Worm (Caenorhabditis elegans) whole organism, L2 larva: ENCODE measurements around the gene str-248.

Experiments used
- ZK546.5 ChIP-seq: sonication (generic microtip); optimal IDR thresholded peaks from 2 replicates; lab custom pipeline; 2017; ENCODE audit warnings: missing biosample characterization, missing genetic modification characterization
- alr-1 ChIP-seq: fragments of 150-350 bp; optimal IDR thresholded peaks from 2 replicates; lab custom pipeline; 2014; ENCODE audit warnings: missing biosample characterization, missing genetic modification characterization
- aly-2 ChIP-seq: fragments of 150-350 bp; optimal IDR thresholded peaks from 2 replicates; lab custom pipeline; 2014; ENCODE audit warnings: missing biosample characterization, missing genetic modification characterization
- ama-1 ChIP-seq: fragments of 150-350 bp; optimal IDR thresholded peaks from 2 replicates; lab custom pipeline; 2018; ENCODE audit warnings: inconsistent platforms
- blmp-1 ChIP-seq: sonication (generic microtip); optimal IDR thresholded peaks from 2 replicates; lab custom pipeline; 2017; ENCODE audit warnings: missing genetic modification characterization, mild to moderate bottlenecking, missing compliant biosample characterization, antibody characterized with exemption, moderate library complexity; ENCODE audit not compliant: insufficient read depth
- ceh-82 ChIP-seq: fragments of 150-350 bp; optimal IDR thresholded peaks from 2 replicates; lab custom pipeline; 2014; ENCODE audit warnings: missing biosample characterization, missing genetic modification characterization
- egl-27 ChIP-seq: sonication (generic microtip); optimal IDR thresholded peaks from 3 replicates; lab custom pipeline; 2017; ENCODE audit warnings: missing biosample characterization, missing genetic modification reagents, missing genetic modification characterization
- elt-3 ChIP-seq: sonication (generic microtip); optimal IDR thresholded peaks from 2 replicates; lab custom pipeline; 2017; ENCODE audit warnings: missing biosample characterization, missing genetic modification characterization
- mdl-1 ChIP-seq, 2 experiments: fragments of 150-350 bp in 1 of 2; sonication (generic microtip) in 1 of 2; optimal IDR thresholded peaks; 2 replicates each; lab custom pipeline; 2017; ENCODE audit warnings: missing biosample characterization in 2 of 2, missing genetic modification characterization in 2 of 2
- nhr-12 ChIP-seq: fragments of 150-350 bp; optimal IDR thresholded peaks from 2 replicates; lab custom pipeline; 2014; ENCODE audit warnings: missing biosample characterization, missing genetic modification characterization
- nhr-25 ChIP-seq: fragments of 150-350 bp; sonication (generic microtip); optimal IDR thresholded peaks from 3 replicates; lab custom pipeline; 2014; ENCODE audit warnings: missing biosample characterization, missing genetic modification characterization
- nhr-77 ChIP-seq: fragments of 150-350 bp; optimal IDR thresholded peaks from 2 replicates; lab custom pipeline; 2014; ENCODE audit warnings: missing biosample characterization, missing genetic modification characterization
- unc-39 ChIP-seq: fragments of 150-350 bp; optimal IDR thresholded peaks from 2 replicates; lab custom pipeline; 2014; ENCODE audit warnings: missing biosample characterization, missing genetic modification characterization
- unc-62 ChIP-seq: fragments of 150-350 bp; optimal IDR thresholded peaks from 2 replicates; lab custom pipeline; 2014; ENCODE audit warnings: missing biosample characterization, missing genetic modification reagents, missing genetic modification characterization

DNA sequence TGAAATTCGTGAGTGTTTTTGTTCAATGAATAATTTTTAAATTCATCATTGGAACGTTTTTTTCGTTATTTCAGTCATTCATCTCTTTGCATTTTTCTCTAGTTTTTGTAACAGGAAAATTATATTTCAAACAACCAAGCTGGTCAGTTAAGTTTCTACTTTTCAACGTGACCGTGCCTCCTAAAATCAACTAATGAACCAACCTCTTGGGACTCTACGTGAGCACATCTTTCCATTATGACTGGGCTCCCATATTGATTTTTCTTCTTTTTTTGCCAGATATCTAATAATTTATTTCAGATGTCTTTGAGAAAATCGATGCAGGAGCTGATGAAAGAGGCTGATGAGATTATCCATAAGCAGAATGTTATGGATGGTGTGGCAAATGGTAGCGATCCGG, 3.9 kb downstream of the str-248 start, which contains the start of gene C55A1.11:
- TF ChIP-seq egl-27 (no peak), ceh-82 (no peak), nhr-77 (tag; lab: Kevin White, UChicago) (no peak), blmp-1 (tag; lab: Kevin White, UChicago) (no peak), unc-62 (GFP tag; lab: Kevin White, UChicago) (no peak), aly-2 (tag; lab: Kevin White, UChicago) (no peak), elt-3 (no peak), nhr-25 (tag; lab: Kevin White, UChicago) (no peak), unc-39 (tag; lab: Kevin White, UChicago) (no peak), ama-1 (no peak), ZK546.5 (tag; lab: Kevin White, UChicago) (no peak), alr-1 (no peak), nhr-12 (tag; lab: Kevin White, UChicago) (no peak), mdl-1 (tag; optimal IDR thresholded peaks at IDR 0.05; lab: Kevin White, UChicago) (no peak)
